Fruit fly (Drosophila melanogaster) whole organism, embryonic: Measurements from ENCODE around the gene Cpr78Ca.

Experiments used
- Atf-2 ChIP-seq: fragments of 200-800 bp; sonication (Bioruptor generic); optimal IDR thresholded peaks from 2 replicates; lab custom pipeline; 2016; ENCODE audit warnings: missing biosample characterization, missing genetic modification characterization
- Atf3 ChIP-seq: fragments of 200-800 bp; sonication (Bioruptor generic); optimal IDR thresholded peaks from 3 replicates; lab custom pipeline; 2016; ENCODE audit warnings: missing biosample characterization, missing genetic modification characterization
- Blimp-1 ChIP-seq: fragments of 200-800 bp; sonication (Bioruptor generic); optimal IDR thresholded peaks from 3 replicates; lab custom pipeline; 2018; ENCODE audit warnings: missing biosample characterization, missing genetic modification characterization, mild to moderate bottlenecking, moderate library complexity, missing genetic modification reagents
- CG1024 ChIP-seq: fragments of 200-800 bp; sonication (Bioruptor generic); IDR thresholded peaks from 2 replicates; pipeline ENCODE4 v1.3.6; 2022; ENCODE audit warnings: missing biosample characterization, missing genetic modification characterization
- CG11085 ChIP-seq: fragments of 200-800 bp; sonication (Bioruptor generic); IDR thresholded peaks from 2 replicates; pipeline ENCODE4 v1.3.6; 2022; ENCODE audit warnings: missing biosample characterization, missing genetic modification characterization
- CG11560 ChIP-seq: fragments of 200-800 bp; sonication (Bioruptor generic); IDR thresholded peaks from 3 replicates; pipeline ENCODE4 v1.3.6; 2022; ENCODE audit warnings: missing biosample characterization, missing genetic modification characterization
- CG11696 ChIP-seq: fragments of 200-800 bp; sonication (Bioruptor generic); IDR thresholded peaks from 2 replicates; pipeline ENCODE4 v1.3.6; 2022; ENCODE audit warnings: missing biosample characterization, missing genetic modification characterization
- CG11723 ChIP-seq: fragments of 200-800 bp; sonication (Bioruptor generic); optimal IDR thresholded peaks from 2 replicates; lab custom pipeline; 2017; ENCODE audit warnings: missing biosample characterization, mild to moderate bottlenecking, missing genetic modification characterization
- CG12942 ChIP-seq: fragments of 200-800 bp; sonication (Bioruptor generic); optimal IDR thresholded peaks from 3 replicates; lab custom pipeline; 2016; ENCODE audit warnings: missing biosample characterization, missing genetic modification characterization
- CG13424 ChIP-seq: fragments of 200-800 bp; sonication (Bioruptor generic); optimal IDR thresholded peaks from 2 replicates; lab custom pipeline; 2019; ENCODE audit warnings: missing biosample characterization, mild to moderate bottlenecking, missing genetic modification characterization, moderate library complexity
- CG16813 ChIP-seq: fragments of 200-800 bp; sonication (Bioruptor generic); IDR thresholded peaks from 3 replicates; pipeline ENCODE4 v1.3.6; 2022; ENCODE audit warnings: missing biosample characterization, missing genetic modification characterization; ENCODE audit not compliant: partially characterized antibody
- CG17186 ChIP-seq: fragments of 200-800 bp; sonication (Bioruptor generic); optimal IDR thresholded peaks from 3 replicates; lab custom pipeline; 2017; ENCODE audit warnings: missing biosample characterization, missing genetic modification reagents, missing genetic modification characterization
- CG30020 ChIP-seq: fragments of 200-800 bp; optimal IDR thresholded peaks from 2 replicates; lab custom pipeline; 2019; ENCODE audit warnings: missing biosample characterization, mild to moderate bottlenecking, missing genetic modification characterization, moderate library complexity
- CG30431 ChIP-seq: fragments of 200-800 bp; sonication (Bioruptor generic); optimal IDR thresholded peaks from 2 replicates; lab custom pipeline; 2017; ENCODE audit warnings: missing biosample characterization, missing genetic modification characterization
- CG31388 ChIP-seq: fragments of 200-800 bp; sonication (Bioruptor generic); optimal IDR thresholded peaks from 2 replicates; lab custom pipeline; 2016; ENCODE audit warnings: missing biosample characterization, missing genetic modification characterization
- CG3163 ChIP-seq: fragments of 200-800 bp; sonication (Bioruptor generic); optimal IDR thresholded peaks from 3 replicates; lab custom pipeline; 2016; ENCODE audit warnings: missing biosample characterization, missing genetic modification characterization
- CG32767 ChIP-seq: fragments of 200-800 bp; sonication (Bioruptor generic); IDR thresholded peaks from 2 replicates; pipeline ENCODE4 v1.3.6; 2022; ENCODE audit warnings: missing biosample characterization, missing genetic modification characterization
- CG33557 ChIP-seq: fragments of 200-800 bp; sonication (Bioruptor generic); optimal IDR thresholded peaks from 2 replicates; lab custom pipeline; 2019; ENCODE audit warnings: missing biosample characterization, mild to moderate bottlenecking, missing genetic modification characterization, moderate library complexity
- CG4360 ChIP-seq: fragments of 200-800 bp; sonication (Bioruptor generic); IDR thresholded peaks from 2 replicates; pipeline ENCODE4 v1.3.6; 2022; ENCODE audit warnings: missing biosample characterization, missing genetic modification characterization
- CG6272 ChIP-seq: fragments of 200-800 bp; sonication (Bioruptor generic); IDR thresholded peaks from 2 replicates; pipeline ENCODE4 v1.3.6; 2022; ENCODE audit warnings: missing biosample characterization, missing genetic modification characterization
- CG6765 ChIP-seq: fragments of 200-800 bp; sonication (Bioruptor generic); optimal IDR thresholded peaks from 3 replicates; lab custom pipeline; 2017; ENCODE audit warnings: missing biosample characterization, mild to moderate bottlenecking, missing genetic modification characterization
- CG7963 ChIP-seq: fragments of 200-800 bp; sonication (Bioruptor generic); IDR thresholded peaks from 3 replicates; pipeline ENCODE4 v1.3.6; 2022; ENCODE audit warnings: missing biosample characterization, missing genetic modification characterization; ENCODE audit not compliant: partially characterized antibody
- CG8765 ChIP-seq: fragments of 200-800 bp; sonication (Bioruptor generic); IDR thresholded peaks from 2 replicates; pipeline ENCODE4 v1.3.6; 2022; ENCODE audit warnings: missing biosample characterization, missing genetic modification characterization
- CG9437 ChIP-seq: fragments of 200-800 bp; sonication (Bioruptor generic); optimal IDR thresholded peaks from 2 replicates; lab custom pipeline; 2018; ENCODE audit warnings: missing biosample characterization, mild to moderate bottlenecking, missing genetic modification characterization
- Dek ChIP-seq: fragments of 200-800 bp; sonication (Bioruptor generic); optimal IDR thresholded peaks from 3 replicates; lab custom pipeline; 2019; ENCODE audit warnings: missing biosample characterization, mild to moderate bottlenecking, missing genetic modification characterization, moderate library complexity
- Dll ChIP-seq: fragments of 200-800 bp; sonication (Bioruptor generic); IDR thresholded peaks from 4 replicates; pipeline ENCODE4 v1.3.6; 2022; ENCODE audit warnings: missing biosample characterization, missing genetic modification characterization; ENCODE audit not compliant: partially characterized antibody
- Doc2 ChIP-seq: fragments of 200-800 bp; sonication (Bioruptor generic); IDR thresholded peaks from 2 replicates; pipeline ENCODE4 v1.3.6; 2022; ENCODE audit warnings: missing biosample characterization, missing genetic modification characterization
- Drgx ChIP-seq: fragments of 200-800 bp; sonication (Bioruptor generic); IDR thresholded peaks from 2 replicates; pipeline ENCODE4 v1.3.6; 2022; ENCODE audit warnings: missing biosample characterization, missing genetic modification characterization
- ERR ChIP-seq: fragments of 200-800 bp; sonication (Bioruptor generic); optimal IDR thresholded peaks from 2 replicates; lab custom pipeline; 2016; ENCODE audit warnings: missing biosample characterization, missing genetic modification characterization
- HHEX ChIP-seq: fragments of 200-800 bp; sonication (Bioruptor generic); optimal IDR thresholded peaks from 3 replicates; lab custom pipeline; 2017; ENCODE audit warnings: missing biosample characterization, mild to moderate bottlenecking, missing genetic modification characterization, missing genetic modification reagents
- Hand ChIP-seq: fragments of 200-800 bp; sonication (Bioruptor generic); optimal IDR thresholded peaks from 2 replicates; lab custom pipeline; 2017; ENCODE audit warnings: mild to moderate bottlenecking, missing biosample characterization, missing genetic modification reagents, missing genetic modification characterization
- Hmx ChIP-seq: fragments of 200-800 bp; sonication (Bioruptor generic); optimal IDR thresholded peaks from 2 replicates; lab custom pipeline; 2016; ENCODE audit warnings: missing biosample characterization, missing genetic modification characterization
- Mad ChIP-seq: fragments of 200-800 bp; sonication (Bioruptor generic); optimal IDR thresholded peaks from 2 replicates; lab custom pipeline; 2016; ENCODE audit warnings: missing biosample characterization, missing genetic modification characterization
- Med ChIP-seq: fragments of 200-800 bp; sonication (Bioruptor generic); peaks from one replicate; lab custom pipeline; 2016; ENCODE audit warnings: missing biosample characterization, missing genetic modification characterization, mild to moderate bottlenecking, inconsistent platforms, moderate library complexity
- bowl ChIP-seq: fragments of 200-800 bp; sonication (Bioruptor generic); IDR thresholded peaks from 2 replicates; pipeline ENCODE4 v1.3.6; 2022; ENCODE audit warnings: missing biosample characterization, missing genetic modification characterization
- bsh ChIP-seq, 2 experiments: fragments of 200-800 bp; sonication (Bioruptor generic); optimal IDR thresholded peaks; 2 replicates each; lab custom pipeline; 2017 to 2018; ENCODE audit warnings: mild to moderate bottlenecking in 2 of 2, missing biosample characterization in 2 of 2, missing genetic modification characterization in 2 of 2, moderate library complexity in 1 of 2
- cg ChIP-seq: fragments of 200-800 bp; sonication (Bioruptor generic); optimal IDR thresholded peaks from 3 replicates; lab custom pipeline; 2019; ENCODE audit warnings: missing biosample characterization, mild to moderate bottlenecking, missing genetic modification characterization, moderate library complexity
- chn ChIP-seq: fragments of 200-800 bp; sonication (Bioruptor generic); optimal IDR thresholded peaks from 2 replicates; lab custom pipeline; 2016; ENCODE audit warnings: missing biosample characterization, missing genetic modification characterization
- crc ChIP-seq: fragments of 200-800 bp; sonication (Bioruptor generic); optimal IDR thresholded peaks from 2 replicates; lab custom pipeline; 2016; ENCODE audit warnings: missing biosample characterization, missing genetic modification characterization
- disco-r ChIP-seq: fragments of 200-800 bp; sonication (Bioruptor generic); optimal IDR thresholded peaks from 2 replicates; lab custom pipeline; 2016; ENCODE audit warnings: missing biosample characterization, missing genetic modification characterization
- gro ChIP-seq: fragments of 200-800 bp; sonication (Bioruptor generic); optimal IDR thresholded peaks from 2 replicates; lab custom pipeline; 2016; ENCODE audit warnings: missing biosample characterization, missing genetic modification characterization
- hth ChIP-seq: fragments of >200 bp; optimal IDR thresholded peaks from 2 replicates; lab custom pipeline; 2017; ENCODE audit warnings: inconsistent platforms
- kah ChIP-seq: fragments of 200-800 bp; sonication (Bioruptor generic); optimal IDR thresholded peaks from 2 replicates; lab custom pipeline; 2018; ENCODE audit warnings: missing biosample characterization, mild to moderate bottlenecking, missing genetic modification characterization
- mirr ChIP-seq: fragments of 200-800 bp; sonication (Bioruptor generic); optimal IDR thresholded peaks from 3 replicates; lab custom pipeline; 2018; ENCODE audit warnings: missing biosample characterization, mild to moderate bottlenecking, missing genetic modification characterization
- nom ChIP-seq: fragments of 200-800 bp; sonication (Bioruptor generic); optimal IDR thresholded peaks from 2 replicates; lab custom pipeline; 2017; ENCODE audit warnings: missing biosample characterization, missing genetic modification characterization, mild to moderate bottlenecking, moderate library complexity, missing genetic modification reagents
- pan ChIP-seq, 4 experiments: fragments of >200 bp in 3 of 4; fragments of 200-800 bp in 1 of 4; sonication (Bioruptor generic) in 1 of 4; optimal IDR thresholded peaks in 3 of 4; IDR thresholded peaks in 1 of 4; 2 replicates each; pipeline versions ENCODE4 v1.3.6 to Lab custom; 2017 to 2022; ENCODE audit warnings: missing biosample characterization in 2 of 4, missing genetic modification characterization in 2 of 4, mixed read lengths in 1 of 4
- seq ChIP-seq: fragments of 200-800 bp; sonication (Bioruptor generic); IDR thresholded peaks from 2 replicates; pipeline ENCODE4 v1.3.6; 2022; ENCODE audit warnings: missing biosample characterization, missing genetic modification characterization
- sisA ChIP-seq: fragments of 200-800 bp; sonication (Bioruptor generic); IDR thresholded peaks from 2 replicates; pipeline ENCODE4 v1.3.6; 2022; ENCODE audit warnings: missing biosample characterization, missing genetic modification characterization
- tio ChIP-seq: fragments of 200-800 bp; sonication (Bioruptor generic); optimal IDR thresholded peaks from 2 replicates; lab custom pipeline; 2017; ENCODE audit warnings: missing biosample characterization, missing genetic modification characterization, inconsistent platforms
- toy ChIP-seq: fragments of 200-800 bp; sonication (Bioruptor generic); IDR thresholded peaks from 2 replicates; pipeline ENCODE4 v1.3.6; 2022; ENCODE audit warnings: missing biosample characterization, missing genetic modification characterization
- trem ChIP-seq: fragments of 200-800 bp; optimal IDR thresholded peaks from 3 replicates; lab custom pipeline; 2019; ENCODE audit warnings: missing biosample characterization, mild to moderate bottlenecking, missing genetic modification characterization, moderate library complexity

Gene Cpr78Ca

dm6 chr3L:21251381-21251780, 41.2 kb downstream of the Cpr78Ca start (continued):
- TF ChIP-seq trem (tag; lab: Kevin White, UChicago) (no peak), CG13424 (tag; lab: Kevin White, UChicago) (no peak), cg (GFP tag; lab: Kevin White, UChicago) (no peak), chn (GFP tag; lab: Kevin White, UChicago) (no peak), CG30431 (GFP tag; lab: Kevin White, UChicago) (no peak), seq (GFP tag; lab: Robert Waterston, UW) (peak; percentile 38; the same call in 1 of the 2 replicates), Hmx (GFP tag; lab: Kevin White, UChicago) (no peak), CG9437 (GFP tag; lab: Kevin White, UChicago) (no peak), Blimp-1 (peak; percentile 24), Dek (tag; lab: Kevin White, UChicago) (no peak), CG7963 (no peak), tio (GFP tag; lab: Kevin White, UChicago) (no peak), Doc2 (GFP tag; lab: Robert Waterston, UW) (no peak), kah (GFP tag; lab: Kevin White, UChicago) (no peak), CG17186 (GFP tag; lab: Kevin White, UChicago) (no peak), CG30020 (tag; lab: Kevin White, UChicago) (no peak), Hand (GFP tag; lab: Kevin White, UChicago) (no peak), pan (optimal IDR thresholded peaks at IDR 0.05; lab: Kevin White, UChicago) (no peak), pan (GFP tag; optimal IDR thresholded peaks at IDR 0.05 in 1 of 2, IDR thresholded peaks at IDR 0.05 in 1 of 2) (peak in 1 of 2 experiments; percentile 25), CG31388 (no peak), sisA (peak; percentile 28; the same call in 1 of the 2 replicates), CG6272 (GFP tag; lab: Robert Waterston, UW) (no peak), CG11723 (no peak), CG1024 (GFP tag; lab: Robert Waterston, UW) (no peak), CG8765 (no peak), toy (GFP tag; lab: Robert Waterston, UW) (no peak), bowl (no peak), CG12942 (GFP tag; lab: Kevin White, UChicago) (no peak), hth (no peak), CG4360 (GFP tag; lab: Robert Waterston, UW) (no peak), gro (GFP tag; lab: Kevin White, UChicago) (no peak), Drgx (GFP tag; lab: Robert Waterston, UW) (peak; percentile 41), mirr (GFP tag; lab: Kevin White, UChicago) (no peak), CG11696 (GFP tag; lab: Robert Waterston, UW) (peak; percentile 83), CG16813 (GFP tag; lab: Robert Waterston, UW) (no peak), CG11560 (tag; lab: Robert Waterston, UW) (no peak), HHEX (GFP tag; lab: Kevin White, UChicago) (peak; percentile 18), Mad (GFP tag; lab: Kevin White, UChicago) (no peak), CG33557 (GFP tag; lab: Kevin White, UChicago) (no peak), disco-r (GFP tag; lab: Kevin White, UChicago) (no peak), CG6765 (GFP tag; lab: Kevin White, UChicago) (no peak), CG11085 (GFP tag; lab: Robert Waterston, UW) (no peak), CG32767 (GFP tag; lab: Robert Waterston, UW) (no peak), Med (GFP tag; lab: Kevin White, UChicago) (peak; percentile 84), Dll (0 out of 4 replicates have a peak, but pooled peaks have one; percentile 12), CG3163 (no peak), crc (GFP tag; lab: Kevin White, UChicago) (no peak), Atf3 (GFP tag; lab: Kevin White, UChicago) (no peak), bsh (GFP tag; optimal IDR thresholded peaks at IDR 0.05; lab: Kevin White, UChicago) (peak; percentile 18 to 42), nom (peak; percentile 56), ERR (GFP tag; lab: Kevin White, UChicago) (no peak), Atf-2 (GFP tag; lab: Kevin White, UChicago) (no peak)
